Worm (Caenorhabditis elegans): ENCODE results near the gene fbxb-72.

ce11 chrV:756169-756568 lies 32.4 kb upstream of the fbxb-72 start, which contains the start of gene str-20:
- no peak for TF ChIP-seq nfya-1 (tag; optimal IDR thresholded peaks at IDR 0.05; ENCODE audit: insufficient read depth)
- no peak for TF ChIP-seq nhr-25 (tag; optimal IDR thresholded peaks at IDR 0.05)
- TF ChIP-seq R02D3.7 (tag; optimal IDR thresholded peaks at IDR 0.05) = no peak
- TF ChIP-seq nhr-12 (tag; optimal IDR thresholded peaks at IDR 0.05) = no peak
- no peak for TF ChIP-seq egl-5 (tag; optimal IDR thresholded peaks at IDR 0.05)
- TF ChIP-seq pha-4 (tag; optimal IDR thresholded peaks at IDR 0.05) = no peak

Measured in whole organism, L3 larva.